Fruit fly (Drosophila melanogaster) whole organism, embryonic: ENCODE measurements around the gene Srg3.

Experiments
- ATbp ChIP-seq: fragments of 200-800 bp; sonication (Bioruptor generic); optimal IDR thresholded peaks from 2 replicates; lab custom pipeline; 2017; ENCODE audit warnings: missing biosample characterization, mild to moderate bottlenecking, missing genetic modification characterization, missing genetic modification reagents
- Bdp1 ChIP-seq: fragments of 200-800 bp; sonication (Bioruptor generic); optimal IDR thresholded peaks from 3 replicates; lab custom pipeline; 2016; ENCODE audit warnings: missing biosample characterization, missing genetic modification characterization
- Bgb ChIP-seq: fragments of 200-800 bp; sonication (Bioruptor generic); IDR thresholded peaks from 2 replicates; pipeline ENCODE4 v1.3.6; 2022; ENCODE audit warnings: missing biosample characterization, missing genetic modification characterization; ENCODE audit not compliant: partially characterized antibody
- Blimp-1 ChIP-seq: fragments of 200-800 bp; sonication (Bioruptor generic); optimal IDR thresholded peaks from 3 replicates; lab custom pipeline; 2018; ENCODE audit warnings: missing biosample characterization, missing genetic modification characterization, mild to moderate bottlenecking, moderate library complexity, missing genetic modification reagents
- C15 ChIP-seq: fragments of 200-800 bp; sonication (Bioruptor generic); IDR thresholded peaks from 3 replicates; pipeline ENCODE4 v1.3.6; 2022; ENCODE audit warnings: missing biosample characterization, missing genetic modification characterization
- CG11560 ChIP-seq: fragments of 200-800 bp; sonication (Bioruptor generic); IDR thresholded peaks from 3 replicates; pipeline ENCODE4 v1.3.6; 2022; ENCODE audit warnings: missing biosample characterization, missing genetic modification characterization
- CG12071 ChIP-seq: fragments of 200-800 bp; sonication (Bioruptor generic); optimal IDR thresholded peaks from 3 replicates; lab custom pipeline; 2018; ENCODE audit warnings: missing biosample characterization, mild to moderate bottlenecking, missing genetic modification characterization
- CG12219 ChIP-seq: fragments of 200-800 bp; sonication (Bioruptor generic); optimal IDR thresholded peaks from 3 replicates; lab custom pipeline; 2018; ENCODE audit warnings: missing biosample characterization, mild to moderate bottlenecking, missing genetic modification characterization
- CG12659 ChIP-seq: fragments of 200-800 bp; sonication (Bioruptor generic); optimal IDR thresholded peaks from 3 replicates; lab custom pipeline; 2017; ENCODE audit warnings: mild to moderate bottlenecking, missing biosample characterization, missing genetic modification reagents, missing genetic modification characterization
- CG12744 ChIP-seq: fragments of 200-800 bp; sonication (Bioruptor generic); optimal IDR thresholded peaks from 2 replicates; lab custom pipeline; 2016; ENCODE audit warnings: missing biosample characterization, missing genetic modification characterization
- CG13775 ChIP-seq: fragments of 200-800 bp; sonication (Bioruptor generic); optimal IDR thresholded peaks from 3 replicates; lab custom pipeline; 2017; ENCODE audit warnings: missing biosample characterization, mild to moderate bottlenecking, missing genetic modification characterization
- CG14441 ChIP-seq: fragments of 200-800 bp; sonication (Bioruptor generic); IDR thresholded peaks from 2 replicates; pipeline ENCODE4 v1.3.6; 2022; ENCODE audit warnings: missing biosample characterization, missing genetic modification characterization
- CG16815 ChIP-seq: fragments of 200-800 bp; sonication (Bioruptor generic); optimal IDR thresholded peaks from 3 replicates; lab custom pipeline; 2017; ENCODE audit warnings: missing biosample characterization, mild to moderate bottlenecking, missing genetic modification characterization
- CG16863 ChIP-seq: fragments of 200-800 bp; sonication (Bioruptor generic); optimal IDR thresholded peaks from 3 replicates; lab custom pipeline; 2016; ENCODE audit warnings: missing biosample characterization, missing genetic modification characterization
- CG1832 ChIP-seq: fragments of 200-800 bp; sonication (Bioruptor generic); optimal IDR thresholded peaks from 2 replicates; lab custom pipeline; 2017; ENCODE audit warnings: missing biosample characterization, mild to moderate bottlenecking, missing genetic modification characterization, inconsistent platforms
- CG2120 ChIP-seq: fragments of 200-800 bp; sonication (Bioruptor generic); optimal IDR thresholded peaks from 3 replicates; lab custom pipeline; 2016; ENCODE audit warnings: missing biosample characterization, missing genetic modification characterization
- CG2129 ChIP-seq: fragments of 200-800 bp; sonication (Bioruptor generic); IDR thresholded peaks from 2 replicates; pipeline ENCODE4 v1.3.6; 2022; ENCODE audit warnings: missing biosample characterization, missing genetic modification characterization; ENCODE audit not compliant: partially characterized antibody
- CG2202 ChIP-seq: fragments of 200-800 bp; sonication (Bioruptor generic); optimal IDR thresholded peaks from 2 replicates; lab custom pipeline; 2018; ENCODE audit warnings: missing biosample characterization, mild to moderate bottlenecking, missing genetic modification characterization
- CG6854 ChIP-seq: fragments of 200-800 bp; sonication (Bioruptor generic); optimal IDR thresholded peaks from 3 replicates; lab custom pipeline; 2017; ENCODE audit warnings: missing biosample characterization, mild to moderate bottlenecking, missing genetic modification characterization
- CG8290 ChIP-seq, 3 experiments: fragments of 200-800 bp; sonication (Bioruptor generic); optimal IDR thresholded peaks; 2 replicates each; lab custom pipeline; 2016 to 2019; ENCODE audit warnings: missing biosample characterization in 3 of 3, missing genetic modification characterization in 3 of 3, mild to moderate bottlenecking in 2 of 3, moderate library complexity in 1 of 3
- CG8388 ChIP-seq: fragments of 200-800 bp; sonication (Bioruptor generic); optimal IDR thresholded peaks from 2 replicates; lab custom pipeline; 2019; ENCODE audit warnings: missing biosample characterization, mild to moderate bottlenecking, missing genetic modification characterization, moderate library complexity
- CG9215 ChIP-seq: fragments of 200-800 bp; sonication (Bioruptor generic); IDR thresholded peaks from 2 replicates; pipeline ENCODE4 v1.3.6; 2022; ENCODE audit warnings: missing biosample characterization, missing genetic modification characterization
- CG9437 ChIP-seq: fragments of 200-800 bp; sonication (Bioruptor generic); optimal IDR thresholded peaks from 2 replicates; lab custom pipeline; 2018; ENCODE audit warnings: missing biosample characterization, mild to moderate bottlenecking, missing genetic modification characterization
- Fer2 ChIP-seq: fragments of 200-800 bp; sonication (Bioruptor generic); optimal IDR thresholded peaks from 2 replicates; lab custom pipeline; 2018; ENCODE audit warnings: missing biosample characterization, mild to moderate bottlenecking, missing genetic modification characterization, moderate library complexity
- HHEX ChIP-seq: fragments of 200-800 bp; sonication (Bioruptor generic); optimal IDR thresholded peaks from 3 replicates; lab custom pipeline; 2017; ENCODE audit warnings: missing biosample characterization, mild to moderate bottlenecking, missing genetic modification characterization, missing genetic modification reagents
- Jarid2 ChIP-seq: fragments of 200-800 bp; sonication (Bioruptor generic); optimal IDR thresholded peaks from 3 replicates; lab custom pipeline; 2017; ENCODE audit warnings: mild to moderate bottlenecking, missing biosample characterization, missing genetic modification reagents, missing genetic modification characterization
- Lim3 ChIP-seq: fragments of 200-800 bp; sonication (Bioruptor generic); IDR thresholded peaks from 2 replicates; pipeline ENCODE4 v1.3.6; 2022; ENCODE audit warnings: missing biosample characterization, missing genetic modification characterization
- Nf-YB ChIP-seq: fragments of 200-800 bp; sonication (Bioruptor generic); optimal IDR thresholded peaks from 3 replicates; lab custom pipeline; 2019; ENCODE audit warnings: missing biosample characterization, mild to moderate bottlenecking, missing genetic modification characterization, moderate library complexity
- Opbp ChIP-seq: fragments of 200-800 bp; sonication (Bioruptor generic); IDR thresholded peaks from 3 replicates; pipeline ENCODE4 v1.3.6; 2022; ENCODE audit warnings: missing biosample characterization, missing genetic modification characterization; ENCODE audit not compliant: partially characterized antibody
- al ChIP-seq: fragments of 200-800 bp; sonication (Bioruptor generic); IDR thresholded peaks from 2 replicates; pipeline ENCODE4 v1.3.6; 2022; ENCODE audit warnings: missing biosample characterization, missing genetic modification characterization
- az2 ChIP-seq: fragments of 200-800 bp; sonication (Bioruptor generic); optimal IDR thresholded peaks from 3 replicates; lab custom pipeline; 2016; ENCODE audit warnings: missing biosample characterization, missing genetic modification characterization
- bbx ChIP-seq: fragments of 200-800 bp; sonication (Bioruptor generic); IDR thresholded peaks from 2 replicates; pipeline ENCODE4 v1.3.6; 2022; ENCODE audit warnings: missing biosample characterization, missing genetic modification characterization; ENCODE audit not compliant: partially characterized antibody
- crc ChIP-seq: fragments of 200-800 bp; sonication (Bioruptor generic); optimal IDR thresholded peaks from 2 replicates; lab custom pipeline; 2016; ENCODE audit warnings: missing biosample characterization, missing genetic modification characterization
- eyg ChIP-seq: fragments of 200-800 bp; sonication (Bioruptor generic); optimal IDR thresholded peaks from 3 replicates; lab custom pipeline; 2016; ENCODE audit warnings: missing biosample characterization, missing genetic modification characterization
- inv ChIP-seq: fragments of 200-800 bp; sonication (Bioruptor generic); IDR thresholded peaks from 2 replicates; pipeline ENCODE4 v1.3.6; 2022; ENCODE audit warnings: missing biosample characterization, missing genetic modification characterization; ENCODE audit not compliant: partially characterized antibody
- kni ChIP-seq: fragments of 200-800 bp; sonication (Bioruptor generic); optimal IDR thresholded peaks from 3 replicates; lab custom pipeline; 2017; ENCODE audit warnings: mild to moderate bottlenecking, missing biosample characterization, missing genetic modification reagents, missing genetic modification characterization
- luna ChIP-seq: fragments of 200-800 bp; sonication (Bioruptor generic); optimal IDR thresholded peaks from 2 replicates; lab custom pipeline; 2016; ENCODE audit warnings: missing biosample characterization, missing genetic modification characterization
- maf-S ChIP-seq: fragments of 200-800 bp; sonication (Bioruptor generic); optimal IDR thresholded peaks from 2 replicates; lab custom pipeline; 2016; ENCODE audit warnings: missing biosample characterization, missing genetic modification characterization
- onecut ChIP-seq: fragments of 200-800 bp; sonication (Bioruptor generic); IDR thresholded peaks from 2 replicates; pipeline ENCODE4 v1.3.6; 2022; ENCODE audit warnings: missing biosample characterization, missing genetic modification characterization
- p53 ChIP-seq: fragments of 200-800 bp; sonication (Bioruptor generic); optimal IDR thresholded peaks from 2 replicates; lab custom pipeline; 2016; ENCODE audit warnings: missing biosample characterization, missing genetic modification characterization
- pita ChIP-seq: fragments of 200-800 bp; sonication (Bioruptor generic); optimal IDR thresholded peaks from 2 replicates; lab custom pipeline; 2017; ENCODE audit warnings: missing biosample characterization, mild to moderate bottlenecking, missing genetic modification characterization
- ranshi ChIP-seq: fragments of 200-800 bp; sonication (Bioruptor generic); IDR thresholded peaks from 2 replicates; pipeline ENCODE4 v1.3.6; 2022; ENCODE audit warnings: missing biosample characterization, missing genetic modification characterization
- rib ChIP-seq: fragments of 200-800 bp; sonication (Bioruptor generic); IDR thresholded peaks from 2 replicates; pipeline ENCODE4 v1.3.6; 2022; ENCODE audit warnings: missing biosample characterization, missing genetic modification characterization
- ro ChIP-seq: fragments of 200-800 bp; sonication (Bioruptor generic); IDR thresholded peaks from 2 replicates; pipeline ENCODE4 v1.3.6; 2022; ENCODE audit warnings: missing biosample characterization, missing genetic modification characterization
- sim ChIP-seq: fragments of 200-800 bp; sonication (Bioruptor generic); IDR thresholded peaks from 2 replicates; pipeline ENCODE4 v1.3.6; 2022; ENCODE audit warnings: missing biosample characterization, missing genetic modification characterization
- sna ChIP-seq: fragments of 200-800 bp; sonication (Bioruptor generic); IDR thresholded peaks from 2 replicates; pipeline ENCODE4 v1.3.6; 2022; ENCODE audit warnings: missing biosample characterization, missing genetic modification characterization; ENCODE audit not compliant: partially characterized antibody
- ttk ChIP-seq: fragments of 200-800 bp; sonication (Bioruptor generic); IDR thresholded peaks from 2 replicates; pipeline ENCODE4 v2.1.2; 2022; ENCODE audit warnings: missing biosample characterization, missing genetic modification characterization
- tup ChIP-seq: fragments of 200-800 bp; sonication (Bioruptor generic); optimal IDR thresholded peaks from 2 replicates; lab custom pipeline; 2016; ENCODE audit warnings: missing biosample characterization, mild to moderate bottlenecking, missing genetic modification characterization, moderate library complexity

The Srg3 gene

dm6 chr3L:9410754-9411423 lies 32.1 kb upstream of the Srg3 start, which contains the start of the genes CG4022 and Cpsf5 (continued):
- peak; percentile 69 for TF ChIP-seq CG2202 (tag; lab: Kevin White, UChicago)
- TF ChIP-seq onecut = peak; percentile 81
- TF ChIP-seq CG12659 (GFP tag; lab: Kevin White, UChicago) = peak; percentile 91
- TF ChIP-seq ro (GFP tag; lab: Robert Waterston, UW) = no peak
- peak; percentile 69 for TF ChIP-seq CG12219 (GFP tag; lab: Kevin White, UChicago)
- TF ChIP-seq sim (GFP tag; lab: Robert Waterston, UW) = no peak
- TF ChIP-seq CG14441 (GFP tag; lab: Robert Waterston, UW) = peak; percentile 83
- TF ChIP-seq Bdp1 (GFP tag; lab: Kevin White, UChicago) = peak; percentile 67
- peak; percentile 89; the same call in 1 of the 2 replicates for TF ChIP-seq rib
- peak; percentile 93 for TF ChIP-seq kni (GFP tag; lab: Kevin White, UChicago)
- TF ChIP-seq CG6854 = no peak
- TF ChIP-seq Blimp-1 = peak; percentile 79
- peak; percentile 23; the same call in 1 of the 2 replicates for TF ChIP-seq Bgb (GFP tag; lab: Robert Waterston, UW)
- peak; percentile 78 for TF ChIP-seq CG8388
- no peak for TF ChIP-seq p53 (GFP tag; lab: Kevin White, UChicago)
- TF ChIP-seq tup (GFP tag; lab: Kevin White, UChicago) = peak; percentile 41
- peak; percentile 70 for TF ChIP-seq CG16815 (GFP tag; lab: Kevin White, UChicago)
- TF ChIP-seq CG1832 = no peak
- no peak for TF ChIP-seq Jarid2 (GFP tag; lab: Kevin White, UChicago)
- TF ChIP-seq CG11560 = 0 out of 3 replicates have a peak, but pooled peaks have one; percentile 20
- TF ChIP-seq bbx (GFP tag; lab: Robert Waterston, UW) = no peak
- TF ChIP-seq al (GFP tag; lab: Robert Waterston, UW) = peak; percentile 79
- TF ChIP-seq Nf-YB (GFP tag; lab: Kevin White, UChicago) = peak; percentile 70
- TF ChIP-seq Opbp (GFP tag; lab: Robert Waterston, UW) = no peak
- TF ChIP-seq ATbp (GFP tag; lab: Kevin White, UChicago) = peak; percentile 62
- peak; percentile 60 for TF ChIP-seq CG9437 (GFP tag; lab: Kevin White, UChicago)
- TF ChIP-seq ttk = peak; percentile 77
- TF ChIP-seq luna = no peak
- no peak for TF ChIP-seq pita
- no peak for TF ChIP-seq crc (GFP tag; lab: Kevin White, UChicago)
- peak; percentile 45 for TF ChIP-seq CG16863
- TF ChIP-seq CG9215 (GFP tag; lab: Robert Waterston, UW) = peak; percentile 82
- TF ChIP-seq eyg (GFP tag; lab: Kevin White, UChicago) = peak; percentile 2
- peak; percentile 49; the same call in 1 of the 2 replicates for TF ChIP-seq inv (GFP tag; lab: Robert Waterston, UW)
- TF ChIP-seq CG13775 = peak; percentile 87
- peak; percentile 49 for TF ChIP-seq maf-S (GFP tag; lab: Kevin White, UChicago)
- TF ChIP-seq CG2129 (GFP tag; lab: Robert Waterston, UW) = no peak
- peak; percentile 27 for TF ChIP-seq CG12071 (GFP tag; lab: Kevin White, UChicago)
- TF ChIP-seq CG2120 = peak; percentile 89
- TF ChIP-seq az2 (GFP tag; lab: Kevin White, UChicago) = peak; percentile 85
- TF ChIP-seq Lim3 = no peak
- no peak for TF ChIP-seq sna (GFP tag; lab: Robert Waterston, UW)
- TF ChIP-seq CG12744 = peak; percentile 62
- peak; percentile 82; the same call in 1 of the 2 replicates for TF ChIP-seq ranshi (GFP tag; lab: Robert Waterston, UW)
- TF ChIP-seq CG8290 (GFP tag; optimal IDR thresholded peaks at IDR 0.05; lab: Kevin White, UChicago) = peak; percentile 80
- peak; percentile 31 to 35 for TF ChIP-seq CG8290 (tag; optimal IDR thresholded peaks at IDR 0.05; lab: Kevin White, UChicago)
- peak; percentile 69 for TF ChIP-seq HHEX (GFP tag; lab: Kevin White, UChicago)
- TF ChIP-seq C15 (GFP tag; lab: Robert Waterston, UW) = peak; percentile 79; the same call in 1 of the 3 replicates
- peak; percentile 67 for TF ChIP-seq Fer2 (tag; lab: Kevin White, UChicago)
